Worm (Caenorhabditis elegans) whole organism, late embryonic: ENCODE measurements around the gene Y45G5AM.9.

Source experiments
- C08G9.2 ChIP-seq: sonication (generic microtip); optimal IDR thresholded peaks from 2 replicates; lab custom pipeline; 2016; ENCODE audit warnings: mild to moderate bottlenecking, missing genetic modification characterization, moderate library complexity, missing compliant biosample characterization
- C38D4.7 ChIP-seq: fragments of 200-800 bp; sonication (Bioruptor generic); optimal IDR thresholded peaks from 2 replicates; lab custom pipeline; 2018; ENCODE audit warnings: mild to moderate bottlenecking, missing genetic modification characterization, moderate library complexity, missing compliant biosample characterization
- F13H6.1 ChIP-seq: sonication (generic microtip); optimal IDR thresholded peaks from 2 replicates; lab custom pipeline; 2016; ENCODE audit warnings: missing genetic modification characterization, missing compliant biosample characterization
- K09A11.1 ChIP-seq: sonication (generic microtip); optimal IDR thresholded peaks from 2 replicates; lab custom pipeline; 2017; ENCODE audit warnings: antibody characterized with exemption, mild to moderate bottlenecking, missing genetic modification characterization, missing compliant biosample characterization; ENCODE audit not compliant: insufficient read depth
- T23F11.4 ChIP-seq: fragments of 200-800 bp; sonication (Bioruptor generic); optimal IDR thresholded peaks from 2 replicates; lab custom pipeline; 2018; ENCODE audit warnings: mild to moderate bottlenecking, missing genetic modification characterization, missing compliant biosample characterization
- Y22D7AL.16 ChIP-seq: sonication (generic microtip); optimal IDR thresholded peaks from 2 replicates; lab custom pipeline; 2016; ENCODE audit warnings: missing genetic modification characterization, missing compliant biosample characterization
- ahr-1 ChIP-seq: sonication (generic microtip); optimal IDR thresholded peaks from 2 replicates; lab custom pipeline; 2016; ENCODE audit warnings: missing genetic modification characterization, missing compliant biosample characterization
- ama-1 ChIP-seq: fragments of 150-350 bp; optimal IDR thresholded peaks from 2 replicates; lab custom pipeline; 2014
- ceh-14 ChIP-seq: sonication (generic microtip); optimal IDR thresholded peaks from 2 replicates; lab custom pipeline; 2016; ENCODE audit warnings: missing genotype, missing genetic modification characterization, missing compliant biosample characterization
- ceh-18 ChIP-seq: sonication (generic microtip); optimal IDR thresholded peaks from 2 replicates; lab custom pipeline; 2016; ENCODE audit warnings: missing genetic modification characterization, missing compliant biosample characterization
- ceh-19 ChIP-seq: fragments of 200-800 bp; sonication (Bioruptor generic); optimal IDR thresholded peaks from 2 replicates; lab custom pipeline; 2018; ENCODE audit warnings: mild to moderate bottlenecking, missing genetic modification characterization, missing compliant biosample characterization
- ceh-2 ChIP-seq: sonication (generic microtip); optimal IDR thresholded peaks from 2 replicates; lab custom pipeline; 2016; ENCODE audit warnings: missing genotype, missing genetic modification characterization, missing compliant biosample characterization
- ceh-22 ChIP-seq: sonication (generic microtip); optimal IDR thresholded peaks from 2 replicates; lab custom pipeline; 2017; ENCODE audit warnings: missing biosample characterization, missing genetic modification characterization
- ceh-24 ChIP-seq: sonication (generic microtip); optimal IDR thresholded peaks from 2 replicates; lab custom pipeline; 2016; ENCODE audit warnings: mild to moderate bottlenecking, missing genetic modification characterization, missing compliant biosample characterization
- ceh-30 ChIP-seq: fragments of 150-350 bp; optimal IDR thresholded peaks from 2 replicates; lab custom pipeline; 2014; ENCODE audit warnings: missing biosample characterization, missing genetic modification characterization
- ceh-31 ChIP-seq: sonication (generic microtip); optimal IDR thresholded peaks from 2 replicates; lab custom pipeline; 2016; ENCODE audit warnings: missing genetic modification characterization, missing compliant biosample characterization
- che-1 ChIP-seq: sonication (generic microtip); optimal IDR thresholded peaks from 2 replicates; lab custom pipeline; 2016; ENCODE audit warnings: mild to moderate bottlenecking, missing genetic modification characterization, missing compliant biosample characterization
- dmd-4 ChIP-seq: sonication (generic microtip); optimal IDR thresholded peaks from 2 replicates; lab custom pipeline; 2016; ENCODE audit warnings: borderline replicate concordance, missing genetic modification characterization, missing compliant biosample characterization
- elt-4 ChIP-seq: sonication (generic microtip); optimal IDR thresholded peaks from 2 replicates; lab custom pipeline; 2016; ENCODE audit warnings: missing genetic modification characterization, missing compliant biosample characterization
- ets-4 ChIP-seq: sonication (generic microtip); optimal IDR thresholded peaks from 2 replicates; lab custom pipeline; 2016; ENCODE audit warnings: missing genetic modification characterization, missing compliant biosample characterization
- eyg-1 ChIP-seq: sonication (generic microtip); optimal IDR thresholded peaks from 2 replicates; lab custom pipeline; 2016; ENCODE audit warnings: missing genotype, missing genetic modification characterization, missing compliant biosample characterization
- fax-1 ChIP-seq: sonication (generic microtip); optimal IDR thresholded peaks from 2 replicates; lab custom pipeline; 2016; ENCODE audit warnings: missing genotype, missing genetic modification characterization, missing compliant biosample characterization
- fkh-10 ChIP-seq: fragments of 150-350 bp; optimal IDR thresholded peaks from 2 replicates; lab custom pipeline; 2014; ENCODE audit warnings: missing biosample characterization, missing genetic modification reagents, missing genetic modification characterization
- gmeb-2 ChIP-seq: sonication (generic microtip); optimal IDR thresholded peaks from 2 replicates; lab custom pipeline; 2016; ENCODE audit warnings: missing genetic modification characterization, inconsistent platforms, missing compliant biosample characterization
- hlh-13 ChIP-seq: fragments of 200-800 bp; sonication (Bioruptor generic); optimal IDR thresholded peaks from 2 replicates; lab custom pipeline; 2018; ENCODE audit warnings: mild to moderate bottlenecking, missing genetic modification characterization, missing compliant biosample characterization
- hlh-15 ChIP-seq: sonication (generic microtip); optimal IDR thresholded peaks from 2 replicates; lab custom pipeline; 2016; ENCODE audit warnings: missing genetic modification characterization, missing compliant biosample characterization
- hlh-8 ChIP-seq: sonication (generic microtip); optimal IDR thresholded peaks from 2 replicates; lab custom pipeline; 2016; ENCODE audit warnings: missing genotype, missing genetic modification characterization, missing compliant biosample characterization
- lim-6 ChIP-seq: sonication (generic microtip); optimal IDR thresholded peaks from 2 replicates; lab custom pipeline; 2016; ENCODE audit warnings: missing genetic modification characterization, missing compliant biosample characterization
- lin-11 ChIP-seq: fragments of 200-800 bp; sonication (Bioruptor generic); optimal IDR thresholded peaks from 2 replicates; lab custom pipeline; 2018; ENCODE audit warnings: mild to moderate bottlenecking, missing genetic modification characterization, missing compliant biosample characterization
- madf-2 ChIP-seq: sonication (generic microtip); optimal IDR thresholded peaks from 2 replicates; lab custom pipeline; 2017; ENCODE audit warnings: missing genetic modification characterization, missing compliant biosample characterization
- mec-3 ChIP-seq: sonication (generic microtip); optimal IDR thresholded peaks from 2 replicates; lab custom pipeline; 2016; ENCODE audit warnings: borderline replicate concordance, missing genetic modification characterization, missing compliant biosample characterization
- nfya-1 ChIP-seq: sonication (generic microtip); optimal IDR thresholded peaks from 2 replicates; lab custom pipeline; 2017; ENCODE audit warnings: missing genetic modification characterization, mild to moderate bottlenecking, missing compliant biosample characterization, antibody characterized with exemption, moderate library complexity
- nhr-11 ChIP-seq: fragments of 150-350 bp; optimal IDR thresholded peaks from 2 replicates; lab custom pipeline; 2014; ENCODE audit warnings: missing biosample characterization, missing genetic modification characterization
- nhr-232 ChIP-seq: sonication (generic microtip); optimal IDR thresholded peaks from 2 replicates; lab custom pipeline; 2016; ENCODE audit warnings: missing genetic modification characterization, missing compliant biosample characterization
- npax-4 ChIP-seq: sonication (generic microtip); optimal IDR thresholded peaks from 2 replicates; lab custom pipeline; 2016; ENCODE audit warnings: missing genetic modification characterization, missing compliant biosample characterization
- odd-2 ChIP-seq: sonication (generic microtip); optimal IDR thresholded peaks from 2 replicates; lab custom pipeline; 2017; ENCODE audit warnings: antibody characterized with exemption, mild to moderate bottlenecking, missing genetic modification characterization, missing compliant biosample characterization
- pat-9 ChIP-seq: fragments of 200-800 bp; sonication (Bioruptor generic); optimal IDR thresholded peaks from 2 replicates; lab custom pipeline; 2018; ENCODE audit warnings: mild to moderate bottlenecking, missing genetic modification characterization, moderate library complexity, missing compliant biosample characterization
- pax-1 ChIP-seq: fragments of 150-350 bp; optimal IDR thresholded peaks from 2 replicates; lab custom pipeline; 2014; ENCODE audit warnings: missing biosample characterization, missing genetic modification characterization
- pha-2 ChIP-seq: sonication (generic microtip); optimal IDR thresholded peaks from 2 replicates; lab custom pipeline; 2017; ENCODE audit warnings: mild to moderate bottlenecking, missing genetic modification characterization, missing compliant biosample characterization
- pha-4 ChIP-seq: fragments of 150-350 bp; optimal IDR thresholded peaks from 2 replicates; lab custom pipeline; 2018; ENCODE audit warnings: missing biosample characterization, missing genetic modification reagents, missing genetic modification characterization
- pqm-1 ChIP-seq: sonication (generic microtip); optimal IDR thresholded peaks from 2 replicates; lab custom pipeline; 2016; ENCODE audit warnings: missing genetic modification characterization, missing compliant biosample characterization
- pros-1 ChIP-seq: fragments of 150-350 bp; optimal IDR thresholded peaks from 2 replicates; lab custom pipeline; 2014; ENCODE audit warnings: missing biosample characterization, missing genetic modification reagents, missing genetic modification characterization
- rnt-1 ChIP-seq: sonication (generic microtip); optimal IDR thresholded peaks from 2 replicates; lab custom pipeline; 2016; ENCODE audit warnings: missing genetic modification characterization, missing compliant biosample characterization
- sdc-2 ChIP-seq: sonication (generic microtip); optimal IDR thresholded peaks from 2 replicates; lab custom pipeline; 2016; ENCODE audit warnings: missing genotype, missing genetic modification characterization, missing compliant biosample characterization
- sox-4 ChIP-seq: sonication (generic microtip); optimal IDR thresholded peaks from 2 replicates; lab custom pipeline; 2017; ENCODE audit warnings: mild to moderate bottlenecking, missing genetic modification characterization, inconsistent platforms, missing compliant biosample characterization
- syd-9 ChIP-seq: sonication (generic microtip); optimal IDR thresholded peaks from 2 replicates; lab custom pipeline; 2016; ENCODE audit warnings: mild to moderate bottlenecking, missing genetic modification characterization, moderate library complexity, missing compliant biosample characterization
- tbx-2 ChIP-seq: sonication (generic microtip); optimal IDR thresholded peaks from 2 replicates; lab custom pipeline; 2016; ENCODE audit warnings: missing genetic modification characterization, missing compliant biosample characterization
- ttx-3 ChIP-seq: sonication (generic microtip); optimal IDR thresholded peaks from 2 replicates; lab custom pipeline; 2016; ENCODE audit warnings: missing genetic modification reagents, missing genetic modification characterization, missing compliant biosample characterization
- unc-3 ChIP-seq, 2 experiments: fragments of 200-800 bp in 1 of 2; sonication (Bioruptor generic) in 1 of 2; sonication (generic microtip) in 1 of 2; conservative IDR thresholded peaks in 1 of 2; optimal IDR thresholded peaks in 1 of 2; 2 replicates each; pipeline versions ENCODE4 v1.3.6 to Lab custom; 2016 to 2022; ENCODE audit warnings: missing compliant biosample characterization in 2 of 2, missing genetic modification characterization in 2 of 2, missing genetic modification reagents in 1 of 2
- unc-42 ChIP-seq: sonication (generic microtip); optimal IDR thresholded peaks from 2 replicates; lab custom pipeline; 2016; ENCODE audit warnings: missing genotype, missing genetic modification characterization, missing compliant biosample characterization
- unc-55 ChIP-seq: sonication (generic microtip); optimal IDR thresholded peaks from 2 replicates; lab custom pipeline; 2017; ENCODE audit warnings: missing biosample characterization, missing genetic modification reagents, missing genetic modification characterization
- unc-86 ChIP-seq: sonication (generic microtip); optimal IDR thresholded peaks from 2 replicates; lab custom pipeline; 2016; ENCODE audit warnings: missing genetic modification characterization, missing compliant biosample characterization

Gene Y45G5AM.9

ce11 chrV:4194587-4195211 lies at the start of gene Y45G5AM.9:
TSS of gene Y45G5AM.9 (minus strand) at chrV:4194637.
- TF ChIP-seq sox-4 (tag; lab: Kevin White, UChicago) (peak; percentile 38), nhr-232 (tag; lab: Kevin White, UChicago) (no peak), pat-9 (peak; percentile 39), hlh-13 (no peak), unc-42 (peak; percentile 66), rnt-1 (tag; lab: Kevin White, UChicago) (peak; percentile 50), ceh-2 (tag; lab: Kevin White, UChicago) (peak; percentile 59), C38D4.7 (GFP tag; lab: Kevin White, UChicago) (peak; percentile 28), syd-9 (tag; lab: Kevin White, UChicago) (peak; percentile 40), lin-11 (tag; lab: Kevin White, UChicago) (no peak), ceh-19 (peak; percentile 59), gmeb-2 (tag; lab: Kevin White, UChicago) (peak; percentile 11), fkh-10 (GFP tag; lab: Kevin White, UChicago) (peak; percentile 8), ceh-14 (tag; lab: Kevin White, UChicago) (peak; percentile 72), ceh-18 (tag; lab: Kevin White, UChicago) (peak; percentile 63), eyg-1 (peak; percentile 42), K09A11.1 (tag; lab: Kevin White, UChicago) (peak; percentile 25), ceh-30 (tag; lab: Kevin White, UChicago) (no peak), C08G9.2 (peak; percentile 2), che-1 (tag; lab: Kevin White, UChicago) (peak; percentile 18), unc-3 (GFP tag; conservative IDR thresholded peaks at IDR 0.05; lab: Robert Waterston, UW) (0 out of 2 replicates have a peak, but pooled peaks have one; percentile 25), unc-3 (tag; optimal IDR thresholded peaks at IDR 0.05; lab: Kevin White, UChicago) (peak; percentile 4), pax-1 (tag; lab: Kevin White, UChicago) (no peak), tbx-2 (peak; percentile 81), lim-6 (tag; lab: Kevin White, UChicago) (no peak), F13H6.1 (peak; percentile 66), Y22D7AL.16 (peak; percentile 1), T23F11.4 (GFP tag; lab: Kevin White, UChicago) (no peak), ets-4 (tag; lab: Kevin White, UChicago) (peak; percentile 39), ahr-1 (tag; lab: Kevin White, UChicago) (no peak), elt-4 (tag; lab: Kevin White, UChicago) (no peak), odd-2 (tag; lab: Kevin White, UChicago) (no peak), npax-4 (tag; lab: Kevin White, UChicago) (no peak), unc-86 (tag; lab: Kevin White, UChicago) (peak; percentile 53), hlh-15 (tag; lab: Kevin White, UChicago) (peak; percentile 11), unc-55 (GFP tag; lab: Kevin White, UChicago) (no peak), nfya-1 (tag; lab: Kevin White, UChicago) (peak; percentile 76), dmd-4 (tag; lab: Kevin White, UChicago) (no peak), pros-1 (no peak), ama-1 (lab: Kevin White, UChicago) (no peak), nhr-11 (no peak), pha-2 (tag; lab: Kevin White, UChicago) (no peak), ceh-24 (tag; lab: Kevin White, UChicago) (no peak), ttx-3 (peak; percentile 40), fax-1 (tag; lab: Kevin White, UChicago) (peak; percentile 47), madf-2 (tag; lab: Kevin White, UChicago) (peak; percentile 2), hlh-8 (peak; percentile 12), sdc-2 (tag; lab: Kevin White, UChicago) (peak; percentile 25), ceh-31 (tag; lab: Kevin White, UChicago) (peak; percentile 82), pqm-1 (peak; percentile 17), ceh-22 (no peak), pha-4 (tag; lab: Kevin White, UChicago) (no peak), mec-3 (no peak)
